Worm (Caenorhabditis elegans) whole organism, L4/young adult: ENCODE measurements around the gene Y113G7B.12.

Experiments
- dao-5 ChIP-seq: sonication (generic microtip); optimal IDR thresholded peaks from 2 replicates; lab custom pipeline; 2016; ENCODE audit warnings: missing genotype, missing genetic modification characterization, moderate library complexity, missing compliant biosample characterization
- him-1 ChIP-seq: sonication (generic microtip); optimal IDR thresholded peaks from 2 replicates; lab custom pipeline; 2016; ENCODE audit warnings: missing genotype, missing genetic modification reagents, missing genetic modification characterization, missing compliant biosample characterization

- no peak for TF ChIP-seq dao-5 (tag; lab: Kevin White, UChicago)
- TF ChIP-seq him-1 (tag; lab: Kevin White, UChicago): no peak
Measured at ce11 chrV:20241243-20241862, 28.9 kb upstream of the Y113G7B.12 start.
